Fruit fly (Drosophila melanogaster) ovary, adult (tissue): ENCODE results near the gene CG31091.
A peak's percentile ranks its signal among the peaks of the same experiment; 100 is the strongest.

Experiments
- CG17801 ChIP-seq: fragments of 200-800 bp; optimal IDR thresholded peaks from 2 replicates; lab custom pipeline; 2019; ENCODE audit warnings: missing biosample characterization, mild to moderate bottlenecking, missing genetic modification characterization, moderate library complexity; ENCODE audit not compliant: partially characterized antibody

The CG31091 gene

DNA sequence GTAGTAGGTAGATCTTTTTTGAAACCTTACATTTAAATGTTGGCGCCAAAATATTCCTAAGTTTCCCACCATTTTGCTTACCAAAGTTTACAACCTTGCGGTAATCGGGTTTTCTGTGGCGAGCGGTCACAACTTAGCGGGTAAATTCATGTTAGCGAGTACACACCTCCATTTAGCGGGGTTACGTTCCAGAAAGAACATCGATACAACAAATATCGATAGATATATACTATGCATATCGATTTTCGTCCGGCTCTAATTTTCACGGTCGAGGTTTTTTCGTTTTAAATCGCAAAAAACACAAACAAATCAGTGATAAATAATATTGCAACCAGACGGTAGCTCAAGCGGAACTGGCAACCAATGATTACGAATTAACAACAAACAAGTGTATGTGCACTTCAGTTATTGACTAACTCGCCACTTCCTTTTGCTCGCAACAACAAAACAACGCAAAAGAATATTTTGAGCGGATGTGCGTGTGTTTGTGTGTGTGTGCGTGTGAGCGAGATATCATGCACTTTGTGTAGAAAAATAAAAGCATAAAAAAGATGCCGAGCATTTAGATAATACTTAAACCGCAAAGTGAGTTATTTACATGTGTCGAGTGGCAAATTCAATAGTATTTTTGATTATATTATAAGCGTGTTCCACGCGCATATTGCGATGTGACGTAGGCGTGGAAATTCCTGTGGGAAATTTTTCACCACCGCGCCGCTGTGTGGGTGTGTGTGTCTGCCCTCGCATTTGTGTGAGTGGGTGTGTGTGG is 11.2 kb upstream of the CG31091 start, which contains the start of gene Lnk:
TSS of gene Lnk (plus strand) at position 236 of the 769 bp plus-strand sequence.
- peak; percentile 62 for TF ChIP-seq CG17801 (GFP tag; lab: Kevin White, UChicago)

DNA sequence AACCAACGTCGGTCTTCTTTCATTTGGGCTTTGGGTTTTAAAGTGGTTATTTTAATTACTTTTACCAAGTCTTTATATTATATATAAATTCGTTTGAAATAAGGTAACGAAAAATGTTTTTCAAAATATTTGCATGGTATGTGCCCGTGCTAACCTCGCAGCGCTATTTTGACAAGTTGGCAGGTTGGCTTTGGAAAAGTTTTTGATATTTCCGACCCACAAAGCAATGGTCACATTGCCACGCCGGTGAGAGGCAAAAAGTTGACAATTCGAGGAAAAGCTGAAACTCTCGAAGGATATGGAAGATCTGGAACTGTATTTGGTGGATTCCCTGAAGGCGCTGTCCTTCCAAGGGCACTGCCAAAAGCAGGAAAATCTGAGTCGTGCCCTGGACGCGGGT is 6.4 kb upstream of the CG31091 start, which contains the start of gene CG5913:
TSS of gene CG5913 (plus strand) at position 224 of the 400 bp plus-strand sequence.
- TF ChIP-seq CG17801 (GFP tag; lab: Kevin White, UChicago), result peak; percentile 25

DNA sequence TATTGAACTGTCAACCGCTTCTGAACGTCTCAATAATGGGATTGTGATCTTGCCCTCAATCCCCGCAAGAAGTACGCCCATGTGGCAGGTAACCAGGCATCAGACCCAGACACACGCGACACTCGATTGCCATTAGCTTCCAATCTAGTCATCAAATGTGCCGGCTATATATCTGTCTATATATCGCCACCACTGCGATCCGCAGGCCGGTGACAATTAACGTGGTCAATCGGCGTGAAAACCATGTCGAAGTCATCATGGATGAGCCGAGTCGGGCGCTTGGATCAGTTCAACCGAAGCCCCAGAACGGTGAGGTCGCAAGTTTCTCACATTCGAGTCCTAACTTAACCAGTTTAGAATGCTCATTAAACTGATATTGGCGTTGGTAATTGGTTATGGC is 4.2 kb upstream of the CG31091 start, which contains the start of gene Sodq:
TSS of gene Sodq (plus strand) at position 301 of the 400 bp plus-strand sequence.
- TF ChIP-seq CG17801 (GFP tag; lab: Kevin White, UChicago), result no peak

DNA sequence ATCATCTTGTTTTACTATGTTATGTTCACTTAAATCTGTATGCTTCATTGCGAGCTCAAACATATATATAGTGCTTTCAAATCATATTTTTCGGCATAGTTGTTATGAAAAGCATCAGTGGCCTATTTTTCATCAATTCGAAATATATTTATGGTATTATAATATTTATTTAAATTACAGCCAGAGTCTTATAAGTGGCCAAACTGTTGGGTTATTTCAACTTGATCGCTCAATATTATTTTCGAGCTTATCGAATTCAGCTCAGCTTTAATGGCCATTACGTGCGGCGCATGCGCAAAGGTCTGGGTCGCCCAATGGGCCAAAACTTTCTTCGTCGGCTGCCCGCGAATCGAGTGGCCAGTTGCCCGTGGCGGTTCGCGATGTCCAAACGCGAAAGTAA is 2.5 kb upstream of the CG31091 start, which contains the start of gene Mco3:
TSS of gene Mco3 (plus strand) at position 301 of the 400 bp plus-strand sequence.
- no peak for TF ChIP-seq CG17801 (GFP tag; lab: Kevin White, UChicago)

DNA sequence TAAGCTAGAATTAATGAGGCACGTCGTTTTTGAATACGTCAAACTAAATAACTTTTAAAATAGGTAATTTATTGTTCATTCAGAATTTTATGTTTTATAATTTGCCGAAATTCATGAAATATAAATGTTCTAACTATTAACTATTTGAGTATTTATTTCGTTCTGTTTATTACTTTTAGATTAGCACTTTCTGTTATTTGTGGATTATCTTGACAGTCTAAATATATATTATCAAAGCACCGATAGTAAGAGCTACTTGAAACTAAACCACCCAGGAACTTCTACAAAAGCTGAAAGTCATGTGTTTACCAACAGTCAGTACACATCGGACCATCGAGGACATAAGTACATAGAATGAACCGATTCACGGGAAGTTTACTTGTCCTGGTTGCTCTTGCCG is 2.6 kb downstream of the CG31091 start, which contains the start of gene CG31089:
TSS of gene CG31089 (plus strand) at position 301 of the 400 bp plus-strand sequence.
- TF ChIP-seq CG17801 (GFP tag; lab: Kevin White, UChicago), result no peak

DNA sequence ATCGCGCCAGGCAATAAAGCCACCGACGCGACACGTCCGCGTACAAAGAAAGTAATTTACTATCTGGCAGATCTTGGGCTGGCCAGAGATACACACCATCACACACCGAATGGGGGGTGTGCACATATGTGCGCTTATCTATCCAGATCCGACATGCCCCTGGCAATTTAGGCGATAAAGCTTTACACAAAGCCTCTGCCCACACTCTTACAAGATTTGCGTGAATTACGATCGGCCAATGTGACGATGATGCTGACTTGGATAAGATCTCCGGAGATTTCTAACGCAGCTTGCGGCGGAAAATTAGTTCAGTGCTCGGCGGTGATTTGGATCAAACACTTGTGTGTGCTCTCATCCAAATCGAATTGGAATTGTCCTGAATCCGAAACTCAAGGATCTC is 7.0 kb downstream of the CG31091 start, which contains the start of gene kumpel:
TSS of gene kumpel (plus strand) at position 301 of the 400 bp plus-strand sequence.
- TF ChIP-seq CG17801 (GFP tag; lab: Kevin White, UChicago), result no peak

DNA sequence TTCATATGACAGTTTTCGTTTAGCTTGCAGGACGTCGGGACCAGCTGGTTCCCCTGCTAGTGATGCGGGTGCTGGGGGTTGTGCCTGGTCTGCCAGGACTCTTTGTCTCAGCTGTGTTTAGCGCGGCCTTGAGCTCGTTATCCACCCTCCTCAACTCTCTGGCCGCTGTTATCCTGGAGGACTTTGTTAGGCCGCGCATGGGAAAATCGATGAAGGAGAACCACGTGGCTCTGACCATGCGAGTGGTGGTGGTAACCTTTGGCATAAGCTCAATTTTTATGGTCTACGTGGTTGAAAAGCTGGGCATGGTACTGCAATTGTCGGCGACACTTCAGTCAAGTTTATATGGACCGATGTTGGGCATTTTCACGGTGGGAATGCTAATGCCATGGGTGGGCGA is 20.2 kb downstream of the CG31091 start:
- TF ChIP-seq CG17801 (GFP tag; lab: Kevin White, UChicago), result no peak

DNA sequence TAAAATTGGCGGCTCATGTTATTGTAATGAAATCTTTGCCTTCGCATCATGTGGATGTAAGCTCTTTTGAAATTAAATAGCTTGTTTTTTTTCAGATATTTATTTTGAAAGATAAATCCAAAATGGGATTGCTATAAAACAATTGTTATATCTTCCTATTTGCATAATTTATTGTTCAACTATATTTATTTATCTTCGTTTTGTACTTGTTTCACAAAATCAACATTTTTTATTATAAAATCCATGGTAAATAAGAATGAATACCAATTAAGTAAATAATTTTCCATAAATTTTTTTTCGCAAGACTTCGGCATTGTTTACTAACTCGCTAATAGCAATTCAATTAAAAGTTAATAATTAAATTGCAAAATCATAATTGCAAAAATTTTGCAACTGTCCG is 22.8 kb downstream of the CG31091 start, which contains the start of gene CG14546:
TSS of gene CG14546 (minus strand) at position 101 of the 400 bp plus-strand sequence.
- no peak for TF ChIP-seq CG17801 (GFP tag; lab: Kevin White, UChicago)

DNA sequence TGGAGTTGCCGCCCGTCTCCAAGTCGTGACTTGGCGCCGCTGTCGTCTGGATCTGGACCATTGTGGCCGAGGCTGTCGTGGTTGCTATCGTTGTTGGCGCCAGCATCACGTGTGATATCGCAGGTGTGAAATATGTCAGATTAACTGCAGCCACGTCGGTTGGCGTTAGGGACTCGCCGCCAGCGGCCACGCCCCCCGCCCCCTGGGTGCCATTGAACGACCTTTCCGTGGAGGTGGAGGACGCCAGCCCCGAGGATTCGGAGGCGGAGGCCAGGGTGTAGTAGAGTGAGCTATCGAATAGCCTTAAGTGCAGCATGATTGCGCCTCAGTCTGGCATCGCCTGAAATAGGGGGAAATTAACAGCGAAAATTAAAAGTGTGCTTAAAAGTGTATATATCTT is 41.6 kb downstream of the CG31091 start:
- no peak for TF ChIP-seq CG17801 (GFP tag; lab: Kevin White, UChicago)
